Worm (Caenorhabditis elegans): Measurements from ENCODE around the gene M04D8.4.

DNA sequence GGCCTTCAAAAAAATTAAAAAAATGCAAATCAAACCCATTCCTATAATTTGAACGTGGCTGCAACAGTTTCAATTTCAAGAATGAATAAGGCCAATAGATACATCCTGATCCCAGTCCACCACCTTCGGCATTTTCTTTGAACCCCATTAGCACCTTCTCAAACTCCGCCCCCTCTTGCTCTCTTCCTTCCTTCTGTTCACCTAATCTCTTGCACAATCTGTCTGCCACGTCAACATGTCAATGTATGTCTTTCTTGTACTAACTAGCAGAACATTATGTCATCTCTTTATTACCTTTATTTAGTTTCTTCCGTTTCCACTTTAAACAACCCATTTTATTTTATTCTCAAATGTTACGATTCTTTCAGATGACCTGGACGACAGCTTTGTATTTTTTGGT is 36.9 kb downstream of the M04D8.4 start, which contains the start of gene C05B5.4:
- no peak for TF ChIP-seq nhr-11 (tag; optimal IDR thresholded peaks at IDR 0.05)
- TF ChIP-seq fos-1 (tag; optimal IDR thresholded peaks at IDR 0.05) = no peak
- no peak for TF ChIP-seq snpc-4 (tag; optimal IDR thresholded peaks at IDR 0.05)
- no peak for TF ChIP-seq nhr-12 (tag; optimal IDR thresholded peaks at IDR 0.05)
- no peak for TF ChIP-seq fkh-10 (GFP tag; optimal IDR thresholded peaks at IDR 0.05)
- no peak for TF ChIP-seq sea-2 (GFP tag; optimal IDR thresholded peaks at IDR 0.05)
- TF ChIP-seq egl-27 (tag; optimal IDR thresholded peaks at IDR 0.05) = no peak
- no peak for TF ChIP-seq nhr-23 (tag; optimal IDR thresholded peaks at IDR 0.05)
- TF ChIP-seq mml-1 (tag; optimal IDR thresholded peaks at IDR 0.05) = no peak
- TF ChIP-seq jun-1 (tag; optimal IDR thresholded peaks at IDR 0.05) = no peak
- TF ChIP-seq skn-1 (tag; optimal IDR thresholded peaks at IDR 0.05) = no peak
- TF ChIP-seq pqm-1 (tag; optimal IDR thresholded peaks at IDR 0.05) = no peak
- TF ChIP-seq nhr-28 (tag; optimal IDR thresholded peaks at IDR 0.05) = no peak
